In the genomic region with DNA sequence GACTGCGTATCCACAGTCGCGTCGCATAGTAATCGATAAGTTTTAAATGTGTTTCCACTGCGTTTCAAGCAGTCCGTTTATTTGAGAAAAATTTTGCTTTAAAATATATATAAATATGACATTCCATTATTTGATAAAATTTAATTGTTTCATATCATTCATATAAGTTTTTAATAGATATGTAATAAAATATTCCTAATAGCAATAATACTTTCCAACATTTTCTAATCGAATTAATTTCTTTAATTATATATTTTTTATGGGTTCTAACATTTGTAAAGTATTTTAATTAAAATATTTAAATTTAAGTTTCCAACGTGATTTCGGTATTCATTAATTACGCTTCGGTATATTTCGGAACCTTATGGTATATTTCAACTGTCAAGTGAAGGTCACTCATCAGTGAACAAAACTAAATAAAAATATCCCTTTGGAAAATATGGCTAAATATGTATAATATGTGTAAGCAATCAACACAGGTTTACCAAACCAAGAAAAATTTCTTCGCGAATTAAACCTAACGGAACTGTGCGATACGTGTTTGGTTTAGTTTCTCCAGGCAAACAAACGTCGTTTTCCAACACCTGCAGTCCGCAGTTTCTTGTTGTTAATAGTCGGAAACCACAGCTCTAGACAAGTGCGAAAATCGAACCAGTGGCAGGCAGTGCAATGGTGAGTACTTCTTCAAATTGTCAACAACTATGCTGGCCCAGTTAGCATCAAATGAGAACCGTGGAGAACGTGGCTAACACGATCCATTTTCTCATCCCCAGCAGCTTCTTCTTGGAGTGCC, we compare ENCODE assay signal across 1 fruit fly cellular context.
A peak's percentile ranks its signal among the peaks of the same experiment; 100 is the strongest.
TF ChIP-seq lines count a peak whose summit lies in the region.

CG7739 (minus strand) TSS at position 8 of the 793 bp plus-strand sequence.
SCCRO (plus strand) TSS at position 370 of the 793 bp plus-strand sequence.

TF ChIP-seq in whole organism, embryonic, 481 proteins besides CTCF, POLR2A, EP300 and RAD21 (continued from another document and continues in another):
- TF ChIP-seq CG10321 (GFP tag; IDR thresholded peaks at IDR 0.05; lab: Robert Waterston, UW) (no peak), vnd (GFP tag; IDR thresholded peaks at IDR 0.05; lab: Robert Waterston, UW; ENCODE audit: partially characterized antibody) (peak; percentile 7; the same call in 1 of the 3 replicates), CG5953 (GFP tag; IDR thresholded peaks at IDR 0.05; lab: Robert Waterston, UW) (no peak), Ets97D (GFP tag; optimal IDR thresholded peaks at IDR 0.05; lab: Kevin White, UChicago) (peak; percentile 30), CG1024 (GFP tag; IDR thresholded peaks at IDR 0.05; lab: Robert Waterston, UW) (peak; percentile 62; the same call in 1 of the 2 replicates), CG14014 (GFP tag; IDR thresholded peaks at IDR 0.05; lab: Robert Waterston, UW) (peak; percentile 76; the same call in 1 of the 2 replicates), exex (tag; optimal IDR thresholded peaks at IDR 0.05; lab: Kevin White, UChicago) (peak; percentile 25), pan (optimal IDR thresholded peaks at IDR 0.05; lab: Kevin White, UChicago) (no peak), pan (GFP tag; optimal IDR thresholded peaks at IDR 0.05 in 1 of 2, IDR thresholded peaks at IDR 0.05 in 1 of 2) (peak in 1 of 2 experiments; percentile 85), Dek (tag; optimal IDR thresholded peaks at IDR 0.05; lab: Kevin White, UChicago) (peak; percentile 78), Gug (GFP tag; IDR thresholded peaks at IDR 0.05; lab: Robert Waterston, UW) (peak; percentile 68; the same call in 2 of the 4 replicates), Six4 (GFP tag; optimal IDR thresholded peaks at IDR 0.05; lab: Kevin White, UChicago) (no peak), CG2889 (GFP tag; IDR thresholded peaks at IDR 0.05; lab: Robert Waterston, UW) (peak; percentile 56; the same call in 1 of the 3 replicates), CG12299 (tag; optimal IDR thresholded peaks at IDR 0.05; lab: Kevin White, UChicago) (peak; percentile 22), sd (tag; optimal IDR thresholded peaks at IDR 0.05; lab: Kevin White, UChicago) (no peak), tio (GFP tag; optimal IDR thresholded peaks at IDR 0.05; lab: Kevin White, UChicago) (no peak), gfzf (GFP tag; optimal IDR thresholded peaks at IDR 0.05; lab: Kevin White, UChicago) (peak; percentile 66), ab (GFP tag; optimal IDR thresholded peaks at IDR 0.05; lab: Kevin White, UChicago) (no peak), bsh (GFP tag; optimal IDR thresholded peaks at IDR 0.05; lab: Kevin White, UChicago) (peak in 1 of 2 experiments; percentile 67), nau (GFP tag; optimal IDR thresholded peaks at IDR 0.05; lab: Kevin White, UChicago) (no peak), CkIIα-i1 (GFP tag; IDR thresholded peaks at IDR 0.05; lab: Robert Waterston, UW) (no peak), Lim3 (GFP tag; IDR thresholded peaks at IDR 0.05; lab: Robert Waterston, UW) (no peak), Sry-δ (GFP tag; optimal IDR thresholded peaks at IDR 0.05; lab: Kevin White, UChicago) (peak; percentile 49), trh (GFP tag; optimal IDR thresholded peaks at IDR 0.05; lab: Kevin White, UChicago) (no peak), Mes4 (GFP tag; optimal IDR thresholded peaks at IDR 0.05; lab: Kevin White, UChicago) (peak; percentile 4), chinmo (GFP tag; IDR thresholded peaks at IDR 0.05; lab: Robert Waterston, UW; ENCODE audit: partially characterized antibody) (0 out of 4 replicates have a peak, but pooled peaks have one; percentile 46), croc (GFP tag; conservative IDR thresholded peaks at IDR 0.05; lab: Robert Waterston, UW) (no peak), maf-S (GFP tag; optimal IDR thresholded peaks at IDR 0.05; lab: Kevin White, UChicago) (no peak), Fer2 (tag; optimal IDR thresholded peaks at IDR 0.05; lab: Kevin White, UChicago) (peak; percentile 56), CG6765 (GFP tag; optimal IDR thresholded peaks at IDR 0.05; lab: Kevin White, UChicago) (no peak), sens (GFP tag; lab: Kevin White, UChicago) (peak; percentile 58), CG34422 (GFP tag; IDR thresholded peaks at IDR 0.05; lab: Robert Waterston, UW) (peak; percentile 72; the same call in 2 of the 3 replicates), CG3281 (GFP tag; optimal IDR thresholded peaks at IDR 0.05; lab: Kevin White, UChicago) (peak; percentile 25), CG8944 (GFP tag; optimal IDR thresholded peaks at IDR 0.05; lab: Kevin White, UChicago) (no peak), CG5180 (GFP tag; optimal IDR thresholded peaks at IDR 0.05; lab: Kevin White, UChicago) (no peak), Hey (tag; optimal IDR thresholded peaks at IDR 0.05; lab: Kevin White, UChicago) (no peak), CG12104 (GFP tag; optimal IDR thresholded peaks at IDR 0.05; lab: Kevin White, UChicago) (peak; percentile 1), lilli (GFP tag; optimal IDR thresholded peaks at IDR 0.05; lab: Kevin White, UChicago) (peak; percentile 46), Ada2b (GFP tag; IDR thresholded peaks at IDR 0.05; lab: Robert Waterston, UW) (peak; percentile 69), dmrt99B (tag; optimal IDR thresholded peaks at IDR 0.05; lab: Kevin White, UChicago) (no peak), lov (optimal IDR thresholded peaks at IDR 0.05; lab: Kevin White, UChicago) (no peak), lov (GFP tag; IDR thresholded peaks at IDR 0.05; lab: Robert Waterston, UW) (peak; percentile 35; the same call in 1 of the 3 replicates), H15 (GFP tag; IDR thresholded peaks at IDR 0.05; lab: Robert Waterston, UW) (no peak), CG7987 (GFP tag; optimal IDR thresholded peaks at IDR 0.05; lab: Kevin White, UChicago) (no peak), abd-A (tag; optimal IDR thresholded peaks at IDR 0.05; lab: Kevin White, UChicago) (no peak), CG13424 (tag; optimal IDR thresholded peaks at IDR 0.05; lab: Kevin White, UChicago) (peak; percentile 66), CG12391 (tag; optimal IDR thresholded peaks at IDR 0.05; lab: Kevin White, UChicago) (peak; percentile 76), seq (GFP tag; IDR thresholded peaks at IDR 0.05; lab: Robert Waterston, UW) (no peak), CG4617 (GFP tag; optimal IDR thresholded peaks at IDR 0.05; lab: Kevin White, UChicago; ENCODE audit: borderline replicate concordance) (peak; percentile 96), br (optimal IDR thresholded peaks at IDR 0.05; lab: Kevin White, UChicago) (no peak), NC2β (GFP tag; optimal IDR thresholded peaks at IDR 0.05; lab: Kevin White, UChicago) (peak; percentile 32), schlank (tag; optimal IDR thresholded peaks at IDR 0.05; lab: Kevin White, UChicago) (no peak), PHDP (tag; optimal IDR thresholded peaks at IDR 0.05; lab: Kevin White, UChicago) (peak; percentile 64), tup (GFP tag; optimal IDR thresholded peaks at IDR 0.05; lab: Kevin White, UChicago) (peak; percentile 24), fu2 (GFP tag; optimal IDR thresholded peaks at IDR 0.05; lab: Kevin White, UChicago) (peak; percentile 14), grn (GFP tag; optimal IDR thresholded peaks at IDR 0.05; lab: Kevin White, UChicago) (no peak), nerfin-1 (tag; optimal IDR thresholded peaks at IDR 0.05; lab: Kevin White, UChicago) (peak; percentile 5), CG16779 (GFP tag; IDR thresholded peaks at IDR 0.05; lab: Robert Waterston, UW) (no peak), Mrtf (GFP tag; IDR thresholded peaks at IDR 0.05; lab: Robert Waterston, UW) (no peak), unpg (GFP tag; optimal IDR thresholded peaks at IDR 0.05; lab: Kevin White, UChicago) (peak; percentile 61), dpn (GFP tag; optimal IDR thresholded peaks at IDR 0.05; lab: Kevin White, UChicago) (peak; percentile 22 to 23), CG3065 (GFP tag; optimal IDR thresholded peaks at IDR 0.05; lab: Kevin White, UChicago) (no peak), B-H1 (GFP tag; IDR thresholded peaks at IDR 0.05; lab: Robert Waterston, UW) (peak; percentile 51; the same call in 1 of the 3 replicates), CG9215 (GFP tag; IDR thresholded peaks at IDR 0.05; lab: Robert Waterston, UW) (peak; percentile 53), CG2875 (GFP tag; optimal IDR thresholded peaks at IDR 0.05; lab: Kevin White, UChicago) (no peak), CG3995 (GFP tag; optimal IDR thresholded peaks at IDR 0.05; lab: Kevin White, UChicago) (peak; percentile 93), en (GFP tag; optimal IDR thresholded peaks at IDR 0.05; lab: Kevin White, UChicago) (no peak), row (GFP tag; IDR thresholded peaks at IDR 0.05; lab: Robert Waterston, UW) (peak; percentile 66), MTF-1 (GFP tag; optimal IDR thresholded peaks at IDR 0.05; lab: Kevin White, UChicago; ENCODE audit: borderline replicate concordance) (no peak), CG11723 (GFP tag; optimal IDR thresholded peaks at IDR 0.05; lab: Kevin White, UChicago) (no peak), NK7.1 (GFP tag; optimal IDR thresholded peaks at IDR 0.05; lab: Kevin White, UChicago) (no peak), scrt (GFP tag; optimal IDR thresholded peaks at IDR 0.05; lab: Kevin White, UChicago) (no peak), jumu (GFP tag; optimal IDR thresholded peaks at IDR 0.05; lab: Kevin White, UChicago) (peak; percentile 32), TFAM (GFP tag; optimal IDR thresholded peaks at IDR 0.05; lab: Kevin White, UChicago) (no peak), corto (GFP tag; optimal IDR thresholded peaks at IDR 0.05; lab: Kevin White, UChicago) (peak; percentile 36), trem (tag; optimal IDR thresholded peaks at IDR 0.05; lab: Kevin White, UChicago) (peak; percentile 50), gro (GFP tag; optimal IDR thresholded peaks at IDR 0.05; lab: Kevin White, UChicago) (peak; percentile 2), Hsf (GFP tag; optimal IDR thresholded peaks at IDR 0.05; lab: Kevin White, UChicago) (peak; percentile 0), luna (GFP tag; optimal IDR thresholded peaks at IDR 0.05; lab: Kevin White, UChicago) (no peak), CG9609 (GFP tag; optimal IDR thresholded peaks at IDR 0.05; lab: Kevin White, UChicago) (peak; percentile 20), ham (GFP tag; IDR thresholded peaks at IDR 0.05; lab: Robert Waterston, UW) (peak; percentile 8; the same call in 1 of the 2 replicates), CG16813 (GFP tag; IDR thresholded peaks at IDR 0.05; lab: Robert Waterston, UW; ENCODE audit: partially characterized antibody) (peak; percentile 47; the same call in 2 of the 3 replicates), CG15269 (tag; optimal IDR thresholded peaks at IDR 0.05; lab: Kevin White, UChicago) (peak; percentile 76), dysf (GFP tag; IDR thresholded peaks at IDR 0.05; lab: Robert Waterston, UW) (peak; percentile 70; the same call in 2 of the 3 replicates), tll (GFP tag; optimal IDR thresholded peaks at IDR 0.05; lab: Kevin White, UChicago) (peak in 1 of 2 experiments; percentile 23), mam (GFP tag; optimal IDR thresholded peaks at IDR 0.05; lab: Kevin White, UChicago) (peak; percentile 42), CG31388 (GFP tag; optimal IDR thresholded peaks at IDR 0.05; lab: Kevin White, UChicago) (no peak), Mad (GFP tag; optimal IDR thresholded peaks at IDR 0.05; lab: Kevin White, UChicago) (peak; percentile 42), CG4282 (GFP tag; optimal IDR thresholded peaks at IDR 0.05; lab: Kevin White, UChicago) (no peak), tgo (GFP tag; IDR thresholded peaks at IDR 0.05; lab: Robert Waterston, UW) (peak; percentile 69), rib (GFP tag; IDR thresholded peaks at IDR 0.05; lab: Robert Waterston, UW) (peak; percentile 47; the same call in 1 of the 2 replicates), Atf-2 (GFP tag; optimal IDR thresholded peaks at IDR 0.05; lab: Kevin White, UChicago) (no peak), MESR4 (GFP tag; optimal IDR thresholded peaks at IDR 0.05; lab: Kevin White, UChicago) (peak; percentile 92), onecut (GFP tag; IDR thresholded peaks at IDR 0.05; lab: Robert Waterston, UW) (no peak), ind (GFP tag; optimal IDR thresholded peaks at IDR 0.05; lab: Kevin White, UChicago) (peak; percentile 57), CG42726 (GFP tag; IDR thresholded peaks at IDR 0.05; lab: Robert Waterston, UW; ENCODE audit: partially characterized antibody) (no peak), HHEX (GFP tag; optimal IDR thresholded peaks at IDR 0.05; lab: Kevin White, UChicago) (no peak), Lpt (GFP tag; optimal IDR thresholded peaks at IDR 0.05; lab: Kevin White, UChicago) (no peak), CG43689 (GFP tag; IDR thresholded peaks at IDR 0.05; lab: Robert Waterston, UW) (no peak), Opbp (GFP tag; IDR thresholded peaks at IDR 0.05; lab: Robert Waterston, UW; ENCODE audit: partially characterized antibody) (0 out of 3 replicates have a peak, but pooled peaks have one; percentile 61), tap (tag; optimal IDR thresholded peaks at IDR 0.05; lab: Kevin White, UChicago) (peak; percentile 57), CG14050 (GFP tag; IDR thresholded peaks at IDR 0.05; lab: Robert Waterston, UW) (peak; percentile 28; the same call in 1 of the 3 replicates), zen (tag; optimal IDR thresholded peaks at IDR 0.05; lab: Kevin White, UChicago) (peak; percentile 54), al (GFP tag; IDR thresholded peaks at IDR 0.05; lab: Robert Waterston, UW) (peak; percentile 50; the same call in 1 of the 2 replicates), aop (GFP tag; IDR thresholded peaks at IDR 0.05; lab: Robert Waterston, UW) (no peak), gt (GFP tag; IDR thresholded peaks at IDR 0.05; lab: Robert Waterston, UW) (no peak), ap (GFP tag; IDR thresholded peaks at IDR 0.05; lab: Robert Waterston, UW) (no peak; the same call in 1 of the 2 replicates), CG7357 (GFP tag; IDR thresholded peaks at IDR 0.05; lab: Robert Waterston, UW) (peak; percentile 93), CG14860 (GFP tag; IDR thresholded peaks at IDR 0.05; lab: Robert Waterston, UW; ENCODE audit: partially characterized antibody) (0 out of 3 replicates have a peak, but pooled peaks have one; percentile 34), Xbp1 (GFP tag; optimal IDR thresholded peaks at IDR 0.05; lab: Kevin White, UChicago) (peak; percentile 71), sisA (GFP tag; IDR thresholded peaks at IDR 0.05; lab: Robert Waterston, UW) (peak; percentile 47; the same call in 1 of the 2 replicates), CG7372 (GFP tag; IDR thresholded peaks at IDR 0.05; lab: Robert Waterston, UW) (peak; percentile 61), ato (GFP tag; IDR thresholded peaks at IDR 0.05; lab: Robert Waterston, UW; ENCODE audit: partially characterized antibody) (no peak), fd64A (GFP tag; optimal IDR thresholded peaks at IDR 0.05; lab: Kevin White, UChicago) (no peak), CG6854 (GFP tag; optimal IDR thresholded peaks at IDR 0.05; lab: Kevin White, UChicago) (no peak), wor (GFP tag; IDR thresholded peaks at IDR 0.05; lab: Robert Waterston, UW) (no peak), CG11695 (GFP tag; IDR thresholded peaks at IDR 0.05; lab: Robert Waterston, UW) (peak; percentile 75), Adf1 (GFP tag; IDR thresholded peaks at IDR 0.05; lab: Robert Waterston, UW) (peak; percentile 47)
